Fruit fly (Drosophila melanogaster) whole organism, embryonic: ENCODE measurements around the gene Atg13.
A peak's percentile ranks its signal among the peaks of the same experiment; 100 is the strongest.

Experiments
- B-H1 ChIP-seq: fragments of 200-800 bp; sonication (Bioruptor generic); IDR thresholded peaks from 3 replicates; pipeline ENCODE4 v1.3.6; 2022; ENCODE audit warnings: missing biosample characterization, missing genetic modification characterization
- Bdp1 ChIP-seq: fragments of 200-800 bp; sonication (Bioruptor generic); optimal IDR thresholded peaks from 3 replicates; lab custom pipeline; 2016; ENCODE audit warnings: missing biosample characterization, missing genetic modification characterization
- CG10543 ChIP-seq: fragments of 200-800 bp; sonication (Bioruptor generic); optimal IDR thresholded peaks from 3 replicates; lab custom pipeline; 2017; ENCODE audit warnings: missing biosample characterization, mild to moderate bottlenecking, missing genetic modification characterization, moderate library complexity
- CG1233 ChIP-seq: fragments of 200-800 bp; sonication (Bioruptor generic); optimal IDR thresholded peaks from 4 replicates; lab custom pipeline; 2018; ENCODE audit warnings: missing biosample characterization, mild to moderate bottlenecking, missing genetic modification characterization
- CG14965 ChIP-seq: fragments of 200-800 bp; sonication (Bioruptor generic); optimal IDR thresholded peaks from 2 replicates; lab custom pipeline; 2016; ENCODE audit warnings: missing biosample characterization, missing genetic modification characterization, borderline replicate concordance
- CG2129 ChIP-seq: fragments of 200-800 bp; sonication (Bioruptor generic); IDR thresholded peaks from 2 replicates; pipeline ENCODE4 v1.3.6; 2022; ENCODE audit warnings: missing biosample characterization, missing genetic modification characterization; ENCODE audit not compliant: partially characterized antibody
- CG2199 ChIP-seq: fragments of 200-800 bp; sonication (Bioruptor generic); IDR thresholded peaks from 3 replicates; pipeline ENCODE4 v1.3.6; 2022; ENCODE audit warnings: missing biosample characterization, missing genetic modification characterization
- CG4328 ChIP-seq: fragments of 200-800 bp; sonication (Bioruptor generic); optimal IDR thresholded peaks from 3 replicates; lab custom pipeline; 2017; ENCODE audit warnings: missing biosample characterization, missing genetic modification reagents, missing genetic modification characterization
- CG5245 ChIP-seq: fragments of 200-800 bp; sonication (Bioruptor generic); optimal IDR thresholded peaks from 3 replicates; lab custom pipeline; 2016; ENCODE audit warnings: missing biosample characterization, missing genetic modification characterization
- CG5953 ChIP-seq: fragments of 200-800 bp; sonication (Bioruptor generic); IDR thresholded peaks from 2 replicates; pipeline ENCODE4 v1.3.6; 2022; ENCODE audit warnings: missing biosample characterization, missing genetic modification characterization
- CG6813 ChIP-seq: fragments of 200-800 bp; sonication (Bioruptor generic); optimal IDR thresholded peaks from 2 replicates; lab custom pipeline; 2017; ENCODE audit warnings: missing biosample characterization, missing genetic modification characterization, mild to moderate bottlenecking, moderate library complexity, missing genetic modification reagents
- CG8478 ChIP-seq: fragments of >200 bp; optimal IDR thresholded peaks from 2 replicates; lab custom pipeline; 2018
- CG8765 ChIP-seq: fragments of 200-800 bp; sonication (Bioruptor generic); IDR thresholded peaks from 2 replicates; pipeline ENCODE4 v1.3.6; 2022; ENCODE audit warnings: missing biosample characterization, missing genetic modification characterization
- CG9797 ChIP-seq: fragments of 200-800 bp; sonication (Bioruptor generic); optimal IDR thresholded peaks from 3 replicates; lab custom pipeline; 2018; ENCODE audit warnings: missing biosample characterization, mild to moderate bottlenecking, missing genetic modification characterization
- Doc3 ChIP-seq: fragments of 200-800 bp; sonication (Bioruptor generic); IDR thresholded peaks from 3 replicates; pipeline ENCODE4 v1.3.6; 2022; ENCODE audit warnings: missing biosample characterization, missing genetic modification characterization; ENCODE audit not compliant: partially characterized antibody
- Ets97D ChIP-seq: fragments of 200-800 bp; sonication (Bioruptor generic); optimal IDR thresholded peaks from 3 replicates; lab custom pipeline; 2016; ENCODE audit warnings: missing biosample characterization, missing genetic modification characterization
- GATAe ChIP-seq: fragments of 200-800 bp; sonication (Bioruptor generic); conservative IDR thresholded peaks from 2 replicates; pipeline ENCODE4 v1.3.6; 2022; ENCODE audit warnings: missing biosample characterization, missing genetic modification characterization
- HLHmδ ChIP-seq: fragments of 200-800 bp; sonication (Bioruptor generic); optimal IDR thresholded peaks from 2 replicates; lab custom pipeline; 2018; ENCODE audit warnings: missing biosample characterization, mild to moderate bottlenecking, missing genetic modification characterization, moderate library complexity
- Lpt ChIP-seq: fragments of >200 bp; optimal IDR thresholded peaks from 2 replicates; lab custom pipeline; 2018; ENCODE audit warnings: missing biosample characterization, missing genetic modification characterization
- Med ChIP-seq: fragments of 200-800 bp; sonication (Bioruptor generic); peaks from one replicate; lab custom pipeline; 2016; ENCODE audit warnings: missing biosample characterization, missing genetic modification characterization, mild to moderate bottlenecking, inconsistent platforms, moderate library complexity
- Opbp ChIP-seq: fragments of 200-800 bp; sonication (Bioruptor generic); IDR thresholded peaks from 3 replicates; pipeline ENCODE4 v1.3.6; 2022; ENCODE audit warnings: missing biosample characterization, missing genetic modification characterization; ENCODE audit not compliant: partially characterized antibody
- Rx ChIP-seq: fragments of 200-800 bp; sonication (Bioruptor generic); IDR thresholded peaks from 2 replicates; pipeline ENCODE4 v1.3.6; 2022; ENCODE audit warnings: missing biosample characterization, missing genetic modification characterization
- Stat92E ChIP-seq, 3 experiments: fragments of >200 bp in 2 of 3; fragments of 200-800 bp in 1 of 3; sonication (Bioruptor generic) in 1 of 3; optimal IDR thresholded peaks; 2 replicates each; lab custom pipeline; 2017 to 2019; ENCODE audit warnings: missing biosample characterization in 3 of 3, missing genetic modification characterization in 3 of 3, mild to moderate bottlenecking in 1 of 3, moderate library complexity in 1 of 3
- ac ChIP-seq: fragments of 200-800 bp; sonication (Bioruptor generic); optimal IDR thresholded peaks from 3 replicates; lab custom pipeline; 2017; ENCODE audit warnings: missing biosample characterization, mild to moderate bottlenecking, missing genetic modification characterization
- aop ChIP-seq: fragments of 200-800 bp; sonication (Bioruptor generic); IDR thresholded peaks from 2 replicates; pipeline ENCODE4 v1.3.6; 2022; ENCODE audit warnings: missing biosample characterization, missing genetic modification characterization
- cg ChIP-seq: fragments of 200-800 bp; sonication (Bioruptor generic); optimal IDR thresholded peaks from 3 replicates; lab custom pipeline; 2019; ENCODE audit warnings: missing biosample characterization, mild to moderate bottlenecking, missing genetic modification characterization, moderate library complexity
- fd102C ChIP-seq: fragments of 200-800 bp; sonication (Bioruptor generic); optimal IDR thresholded peaks from 2 replicates; lab custom pipeline; 2018; ENCODE audit warnings: missing biosample characterization, mild to moderate bottlenecking, missing genetic modification characterization, moderate library complexity
- gcm ChIP-seq: fragments of 200-800 bp; sonication (Bioruptor generic); optimal IDR thresholded peaks from 2 replicates; lab custom pipeline; 2019; ENCODE audit warnings: missing biosample characterization, mild to moderate bottlenecking, missing genetic modification characterization, moderate library complexity
- gem ChIP-seq: fragments of 200-800 bp; sonication (Bioruptor generic); optimal IDR thresholded peaks from 2 replicates; lab custom pipeline; 2019; ENCODE audit warnings: missing biosample characterization, mild to moderate bottlenecking, missing genetic modification characterization, moderate library complexity
- sens ChIP-seq: fragments of 200-800 bp; sonication (Bioruptor generic); peaks from one replicate; lab custom pipeline; 2016; ENCODE audit warnings: missing biosample characterization, missing genetic modification characterization
- seq ChIP-seq: fragments of 200-800 bp; sonication (Bioruptor generic); IDR thresholded peaks from 2 replicates; pipeline ENCODE4 v1.3.6; 2022; ENCODE audit warnings: missing biosample characterization, missing genetic modification characterization
- sug ChIP-seq: fragments of 200-800 bp; optimal IDR thresholded peaks from 2 replicates; lab custom pipeline; 2019; ENCODE audit warnings: missing biosample characterization, mild to moderate bottlenecking, missing genetic modification characterization, moderate library complexity
- tin ChIP-seq: fragments of 200-800 bp; sonication (Bioruptor generic); optimal IDR thresholded peaks from 3 replicates; lab custom pipeline; 2016; ENCODE audit warnings: missing biosample characterization, missing genetic modification characterization
- toy ChIP-seq: fragments of 200-800 bp; sonication (Bioruptor generic); IDR thresholded peaks from 2 replicates; pipeline ENCODE4 v1.3.6; 2022; ENCODE audit warnings: missing biosample characterization, missing genetic modification characterization
- ttk ChIP-seq: fragments of 200-800 bp; sonication (Bioruptor generic); IDR thresholded peaks from 2 replicates; pipeline ENCODE4 v2.1.2; 2022; ENCODE audit warnings: missing biosample characterization, missing genetic modification characterization
- vvl ChIP-seq: fragments of 200-800 bp; sonication (Bioruptor generic); IDR thresholded peaks from 2 replicates; pipeline ENCODE4 v1.3.6; 2022; ENCODE audit warnings: missing biosample characterization, missing genetic modification characterization

Gene Atg13

dm6 chr3R:8317709-8318335, 31.8 kb upstream of the Atg13 start (continued):
- TF ChIP-seq ac, result no peak
- TF ChIP-seq CG6813 (GFP tag; lab: Kevin White, UChicago), result peak; percentile 46
- no peak for TF ChIP-seq CG1233 (GFP tag; lab: Kevin White, UChicago)
- TF ChIP-seq sug (tag; lab: Kevin White, UChicago), result no peak
- TF ChIP-seq sens (GFP tag; lab: Kevin White, UChicago), result peak; percentile 72
- no peak for TF ChIP-seq ttk (GFP tag; lab: Robert Waterston, UW)
- no peak for TF ChIP-seq gem (tag; lab: Kevin White, UChicago)
- no peak for TF ChIP-seq Ets97D (GFP tag; lab: Kevin White, UChicago)
- peak; percentile 42; the same call in 1 of the 2 replicates for TF ChIP-seq vvl (GFP tag; lab: Robert Waterston, UW)
- TF ChIP-seq toy (GFP tag; lab: Robert Waterston, UW), result no peak

- TF ChIP-seq CG9797 (GFP tag; lab: Kevin White, UChicago) (no peak), GATAe (GFP tag; lab: Robert Waterston, UW) (no peak), cg (no peak), gcm (GFP tag; lab: Kevin White, UChicago) (no peak), HLHmδ (GFP tag; lab: Kevin White, UChicago) (no peak), CG2199 (GFP tag; lab: Robert Waterston, UW) (no peak), CG4328 (GFP tag; lab: Kevin White, UChicago) (no peak), Doc3 (GFP tag; lab: Robert Waterston, UW) (no peak), CG8478 (lab: Kevin White, UChicago) (no peak), CG2129 (GFP tag; lab: Robert Waterston, UW) (no peak), seq (no peak), B-H1 (GFP tag; lab: Robert Waterston, UW) (no peak), tin (no peak), Lpt (GFP tag; lab: Kevin White, UChicago) (no peak), Stat92E (GFP tag; optimal IDR thresholded peaks at IDR 0.05; lab: Kevin White, UChicago) (no peak)
- TF ChIP-seq, all 482 proteins: peak for 0
Observed at dm6 chr3R:8321447-8321846, 28.2 kb upstream of the Atg13 start, which contains the start of gene Or85a. TSS of gene Or85a (plus strand) at chr3R:8321747.

- no peak for TF ChIP-seq Rx (GFP tag; lab: Robert Waterston, UW)
- no peak for TF ChIP-seq CG14965
- TF ChIP-seq CG5953 (GFP tag; lab: Robert Waterston, UW), result no peak
- no peak for TF ChIP-seq Med (GFP tag; lab: Kevin White, UChicago)
- no peak for TF ChIP-seq CG5245 (GFP tag; lab: Kevin White, UChicago)
- no peak for TF ChIP-seq Stat92E (GFP tag; optimal IDR thresholded peaks at IDR 0.05; lab: Kevin White, UChicago)
- TF ChIP-seq Opbp (GFP tag; lab: Robert Waterston, UW), result no peak
- no peak for TF ChIP-seq fd102C
- no peak for TF ChIP-seq CG8765 (GFP tag; lab: Robert Waterston, UW)
- TF ChIP-seq CG10543 (GFP tag; lab: Kevin White, UChicago), result no peak
- TF ChIP-seq aop (GFP tag; lab: Robert Waterston, UW), result no peak
- TF ChIP-seq Bdp1 (GFP tag; lab: Kevin White, UChicago), result no peak
Observed at dm6 chr3R:8324016-8324415, 25.6 kb upstream of the Atg13 start, which contains the start of gene CG7443. TSS of gene CG7443 (plus strand) at chr3R:8324316.
